Fruit fly (Drosophila melanogaster) whole organism, embryonic: ENCODE measurements around the gene fit.

Experiments used
- Blimp-1 ChIP-seq: fragments of 200-800 bp; sonication (Bioruptor generic); optimal IDR thresholded peaks from 3 replicates; lab custom pipeline; 2018; ENCODE audit warnings: missing biosample characterization, missing genetic modification characterization, mild to moderate bottlenecking, moderate library complexity, missing genetic modification reagents
- CG10267 ChIP-seq: fragments of 200-800 bp; sonication (Bioruptor generic); optimal IDR thresholded peaks from 2 replicates; lab custom pipeline; 2018; ENCODE audit warnings: missing biosample characterization, mild to moderate bottlenecking, missing genetic modification characterization, moderate library complexity
- CG10321 ChIP-seq: fragments of 200-800 bp; sonication (Bioruptor generic); IDR thresholded peaks from 2 replicates; pipeline ENCODE4 v1.3.6; 2022; ENCODE audit warnings: missing biosample characterization, missing genetic modification characterization
- CG11723 ChIP-seq: fragments of 200-800 bp; sonication (Bioruptor generic); optimal IDR thresholded peaks from 2 replicates; lab custom pipeline; 2017; ENCODE audit warnings: missing biosample characterization, mild to moderate bottlenecking, missing genetic modification characterization
- CG14860 ChIP-seq: fragments of 200-800 bp; sonication (Bioruptor generic); IDR thresholded peaks from 3 replicates; pipeline ENCODE4 v1.3.6; 2022; ENCODE audit warnings: missing biosample characterization, missing genetic modification characterization; ENCODE audit not compliant: partially characterized antibody
- CG17359 ChIP-seq: fragments of 200-800 bp; sonication (Bioruptor generic); optimal IDR thresholded peaks from 3 replicates; lab custom pipeline; 2018; ENCODE audit warnings: missing biosample characterization, mild to moderate bottlenecking, missing genetic modification characterization, moderate library complexity
- CG17568 ChIP-seq: fragments of 200-800 bp; sonication (Bioruptor generic); optimal IDR thresholded peaks from 2 replicates; lab custom pipeline; 2018; ENCODE audit warnings: missing biosample characterization, mild to moderate bottlenecking, missing genetic modification characterization, moderate library complexity
- CG2120 ChIP-seq: fragments of 200-800 bp; sonication (Bioruptor generic); optimal IDR thresholded peaks from 3 replicates; lab custom pipeline; 2016; ENCODE audit warnings: missing biosample characterization, missing genetic modification characterization
- CG3995 ChIP-seq: fragments of 200-800 bp; sonication (Bioruptor generic); optimal IDR thresholded peaks from 3 replicates; lab custom pipeline; 2016; ENCODE audit warnings: missing biosample characterization, missing genetic modification characterization
- CG4282 ChIP-seq: fragments of 200-800 bp; sonication (Bioruptor generic); optimal IDR thresholded peaks from 2 replicates; lab custom pipeline; 2016; ENCODE audit warnings: missing biosample characterization, missing genetic modification characterization
- CG4360 ChIP-seq: fragments of 200-800 bp; sonication (Bioruptor generic); IDR thresholded peaks from 2 replicates; pipeline ENCODE4 v1.3.6; 2022; ENCODE audit warnings: missing biosample characterization, missing genetic modification characterization
- CG4730 ChIP-seq: fragments of 200-800 bp; sonication (Bioruptor generic); IDR thresholded peaks from 2 replicates; pipeline ENCODE4 v1.3.6; 2022; ENCODE audit warnings: missing biosample characterization, missing genetic modification characterization
- CG5953 ChIP-seq: fragments of 200-800 bp; sonication (Bioruptor generic); IDR thresholded peaks from 2 replicates; pipeline ENCODE4 v1.3.6; 2022; ENCODE audit warnings: missing biosample characterization, missing genetic modification characterization
- CG6175 ChIP-seq: fragments of 200-800 bp; sonication (Bioruptor generic); IDR thresholded peaks from 3 replicates; pipeline ENCODE4 v1.3.6; 2022; ENCODE audit warnings: missing biosample characterization, missing genetic modification characterization
- CG6272 ChIP-seq: fragments of 200-800 bp; sonication (Bioruptor generic); IDR thresholded peaks from 2 replicates; pipeline ENCODE4 v1.3.6; 2022; ENCODE audit warnings: missing biosample characterization, missing genetic modification characterization
- CG6689 ChIP-seq: fragments of 200-800 bp; sonication (Bioruptor generic); IDR thresholded peaks from 2 replicates; pipeline ENCODE4 v1.3.6; 2022; ENCODE audit warnings: missing biosample characterization, missing genetic modification characterization
- CG6813 ChIP-seq: fragments of 200-800 bp; sonication (Bioruptor generic); optimal IDR thresholded peaks from 2 replicates; lab custom pipeline; 2017; ENCODE audit warnings: missing biosample characterization, missing genetic modification characterization, mild to moderate bottlenecking, moderate library complexity, missing genetic modification reagents
- CG7372 ChIP-seq: fragments of 200-800 bp; sonication (Bioruptor generic); IDR thresholded peaks from 2 replicates; pipeline ENCODE4 v1.3.6; 2022; ENCODE audit warnings: missing biosample characterization, missing genetic modification characterization
- CG8281 ChIP-seq: fragments of 200-800 bp; sonication (Bioruptor generic); optimal IDR thresholded peaks from 2 replicates; lab custom pipeline; 2018; ENCODE audit warnings: missing biosample characterization, mild to moderate bottlenecking, missing genetic modification characterization, moderate library complexity
- CG9932 ChIP-seq: fragments of 200-800 bp; sonication (Bioruptor generic); IDR thresholded peaks from 2 replicates; pipeline ENCODE4 v1.3.6; 2022; ENCODE audit warnings: missing biosample characterization, missing genetic modification characterization
- CkIIα-i1 ChIP-seq: fragments of 200-800 bp; sonication (Bioruptor generic); IDR thresholded peaks from 2 replicates; pipeline ENCODE4 v1.3.6; 2022; ENCODE audit warnings: missing biosample characterization, missing genetic modification characterization
- E2f2 ChIP-seq: fragments of 200-800 bp; sonication (Bioruptor generic); IDR thresholded peaks from 2 replicates; pipeline ENCODE4 v1.3.6; 2022; ENCODE audit warnings: missing biosample characterization, missing genetic modification characterization
- Ets65A ChIP-seq: fragments of 200-800 bp; sonication (Bioruptor generic); peaks from one replicate; lab custom pipeline; 2016; ENCODE audit warnings: missing biosample characterization, missing genetic modification characterization
- Hr51 ChIP-seq, 2 experiments: fragments of 200-800 bp; sonication (Bioruptor generic); optimal IDR thresholded peaks; 2 replicates in 1 of 2; 3 replicates in 1 of 2; lab custom pipeline; 2016 to 2018; ENCODE audit warnings: missing biosample characterization in 2 of 2, missing genetic modification characterization in 2 of 2, mild to moderate bottlenecking in 1 of 2, moderate library complexity in 1 of 2
- Hr78 ChIP-seq, 2 experiments: fragments of 200-800 bp in 1 of 2; fragments of >200 bp in 1 of 2; sonication (Bioruptor generic) in 1 of 2; optimal IDR thresholded peaks; 2 replicates each; lab custom pipeline; 2017 to 2019; ENCODE audit warnings: missing biosample characterization in 2 of 2, missing genetic modification characterization in 2 of 2, mild to moderate bottlenecking in 1 of 2, moderate library complexity in 1 of 2
- MBD-R2 ChIP-seq: fragments of 200-800 bp; sonication (Bioruptor generic); IDR thresholded peaks from 2 replicates; pipeline ENCODE4 v1.3.6; 2022; ENCODE audit warnings: missing biosample characterization, missing genetic modification characterization
- NK7.1 ChIP-seq: fragments of 200-800 bp; sonication (Bioruptor generic); optimal IDR thresholded peaks from 3 replicates; lab custom pipeline; 2016; ENCODE audit warnings: missing biosample characterization, missing genetic modification characterization
- Oli ChIP-seq: fragments of 200-800 bp; sonication (Bioruptor generic); optimal IDR thresholded peaks from 2 replicates; lab custom pipeline; 2018; ENCODE audit warnings: missing biosample characterization, mild to moderate bottlenecking, missing genetic modification characterization, moderate library complexity
- Sox100B ChIP-seq: fragments of 200-800 bp; sonication (Bioruptor generic); optimal IDR thresholded peaks from 3 replicates; lab custom pipeline; 2018; ENCODE audit warnings: missing biosample characterization, mild to moderate bottlenecking, missing genetic modification characterization
- Xbp1 ChIP-seq: fragments of 200-800 bp; sonication (Bioruptor generic); optimal IDR thresholded peaks from 3 replicates; lab custom pipeline; 2016; ENCODE audit warnings: missing biosample characterization, mild to moderate bottlenecking, missing genetic modification characterization
- ato ChIP-seq: fragments of 200-800 bp; sonication (Bioruptor generic); IDR thresholded peaks from 2 replicates; pipeline ENCODE4 v1.3.6; 2022; ENCODE audit warnings: missing biosample characterization, missing genetic modification characterization; ENCODE audit not compliant: partially characterized antibody
- bab2 ChIP-seq: fragments of 200-800 bp; sonication (Bioruptor generic); optimal IDR thresholded peaks from 2 replicates; lab custom pipeline; 2016; ENCODE audit warnings: missing biosample characterization, missing genetic modification characterization
- chinmo ChIP-seq: fragments of 200-800 bp; sonication (Bioruptor generic); IDR thresholded peaks from 4 replicates; pipeline ENCODE4 v1.3.6; 2022; ENCODE audit warnings: missing biosample characterization, missing genetic modification characterization; ENCODE audit not compliant: partially characterized antibody
- chm ChIP-seq: fragments of 200-800 bp; sonication (Bioruptor generic); IDR thresholded peaks from 2 replicates; pipeline ENCODE4 v1.3.6; 2022; ENCODE audit warnings: missing biosample characterization, missing genetic modification characterization
- dysf ChIP-seq: fragments of 200-800 bp; sonication (Bioruptor generic); IDR thresholded peaks from 3 replicates; pipeline ENCODE4 v1.3.6; 2022; ENCODE audit warnings: missing biosample characterization, missing genetic modification characterization
- ems ChIP-seq: fragments of 200-800 bp; sonication (Bioruptor generic); optimal IDR thresholded peaks from 3 replicates; lab custom pipeline; 2016; ENCODE audit warnings: missing biosample characterization, missing genetic modification characterization
- fd102C ChIP-seq: fragments of 200-800 bp; sonication (Bioruptor generic); optimal IDR thresholded peaks from 2 replicates; lab custom pipeline; 2018; ENCODE audit warnings: missing biosample characterization, mild to moderate bottlenecking, missing genetic modification characterization, moderate library complexity
- gsb ChIP-seq: fragments of 200-800 bp; sonication (Bioruptor generic); IDR thresholded peaks from 2 replicates; pipeline ENCODE4 v1.3.6; 2022; ENCODE audit warnings: missing biosample characterization, missing genetic modification characterization
- mld ChIP-seq: fragments of 200-800 bp; sonication (Bioruptor generic); IDR thresholded peaks from 3 replicates; pipeline ENCODE4 v1.3.6; 2022; ENCODE audit warnings: missing biosample characterization, missing genetic modification characterization; ENCODE audit not compliant: partially characterized antibody
- p53 ChIP-seq: fragments of 200-800 bp; sonication (Bioruptor generic); optimal IDR thresholded peaks from 2 replicates; lab custom pipeline; 2016; ENCODE audit warnings: missing biosample characterization, missing genetic modification characterization
- peb ChIP-seq: fragments of 200-800 bp; sonication (Bioruptor generic); IDR thresholded peaks from 2 replicates; pipeline ENCODE4 v1.3.6; 2022; ENCODE audit warnings: missing biosample characterization, missing genetic modification characterization
- phol ChIP-seq: fragments of 200-800 bp; sonication (Bioruptor generic); optimal IDR thresholded peaks from 3 replicates; lab custom pipeline; 2018; ENCODE audit warnings: missing biosample characterization, mild to moderate bottlenecking, missing genetic modification characterization, moderate library complexity
- ro ChIP-seq: fragments of 200-800 bp; sonication (Bioruptor generic); IDR thresholded peaks from 2 replicates; pipeline ENCODE4 v1.3.6; 2022; ENCODE audit warnings: missing biosample characterization, missing genetic modification characterization
- tin ChIP-seq: fragments of 200-800 bp; sonication (Bioruptor generic); optimal IDR thresholded peaks from 3 replicates; lab custom pipeline; 2016; ENCODE audit warnings: missing biosample characterization, missing genetic modification characterization
- tna ChIP-seq: fragments of 200-800 bp; sonication (Bioruptor generic); IDR thresholded peaks from 2 replicates; pipeline ENCODE4 v1.3.6; 2022; ENCODE audit warnings: missing biosample characterization, missing genetic modification characterization; ENCODE audit not compliant: partially characterized antibody
- trh ChIP-seq: fragments of 200-800 bp; sonication (Bioruptor generic); optimal IDR thresholded peaks from 2 replicates; lab custom pipeline; 2016; ENCODE audit warnings: missing biosample characterization, missing genetic modification characterization
- tup ChIP-seq: fragments of 200-800 bp; sonication (Bioruptor generic); optimal IDR thresholded peaks from 2 replicates; lab custom pipeline; 2016; ENCODE audit warnings: missing biosample characterization, mild to moderate bottlenecking, missing genetic modification characterization, moderate library complexity
- unc-4 ChIP-seq: fragments of 200-800 bp; sonication (Bioruptor generic); IDR thresholded peaks from 2 replicates; pipeline ENCODE4 v1.3.6; 2022; ENCODE audit warnings: missing biosample characterization, missing genetic modification characterization; ENCODE audit not compliant: partially characterized antibody
- wek ChIP-seq: fragments of 200-800 bp; sonication (Bioruptor generic); optimal IDR thresholded peaks from 3 replicates; lab custom pipeline; 2018; ENCODE audit warnings: missing biosample characterization, mild to moderate bottlenecking, missing genetic modification characterization, moderate library complexity
- yki ChIP-seq: fragments of >200 bp; optimal IDR thresholded peaks from 3 replicates; lab custom pipeline; 2018
- zfh1 ChIP-seq: fragments of 200-800 bp; sonication (Bioruptor generic); IDR thresholded peaks from 3 replicates; pipeline ENCODE4 v1.3.6; 2022; ENCODE audit warnings: missing biosample characterization, missing genetic modification characterization

The fit gene

DNA sequence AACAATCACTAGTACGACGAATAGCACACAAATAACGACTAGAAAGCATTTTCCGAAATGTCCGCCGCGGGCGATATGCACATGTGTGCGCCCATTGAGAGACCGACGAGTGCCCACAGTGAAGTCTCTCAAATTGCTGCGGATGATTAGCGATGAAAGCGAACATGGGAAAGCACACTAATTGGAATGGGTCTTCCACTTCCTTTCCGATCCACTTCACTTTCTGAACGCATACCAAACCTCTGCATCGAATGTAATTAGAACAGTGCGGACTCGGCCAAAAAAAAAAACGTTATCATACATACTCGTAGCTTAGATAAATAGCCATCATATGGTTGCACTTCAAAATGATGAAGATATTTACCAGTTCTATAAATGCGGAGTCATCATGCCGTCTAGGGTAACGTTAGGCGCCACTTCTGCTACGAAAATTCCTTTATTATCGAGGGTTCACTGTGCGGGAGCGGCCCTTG lies 34.2 kb downstream of the fit start (continued):
- TF ChIP-seq CG6272 (0 out of 2 replicates have a peak, but pooled peaks have one; percentile 12), CG10321 (no peak), Hr78 (GFP tag; optimal IDR thresholded peaks at IDR 0.05; lab: Kevin White, UChicago) (peak in 1 of 2 experiments; percentile 26), CG6175 (GFP tag; lab: Robert Waterston, UW) (peak; percentile 49; the same call in 1 of the 3 replicates), CG11723 (GFP tag; lab: Kevin White, UChicago) (peak; percentile 3), ato (GFP tag; lab: Robert Waterston, UW) (no peak), NK7.1 (no peak), tup (peak; percentile 14), CG14860 (GFP tag; lab: Robert Waterston, UW) (no peak), zfh1 (GFP tag; lab: Robert Waterston, UW) (no peak), Ets65A (peak; percentile 89), ro (GFP tag; lab: Robert Waterston, UW) (no peak), yki (lab: Kevin White, UChicago) (no peak), phol (peak; percentile 43), CG7372 (GFP tag; lab: Robert Waterston, UW) (no peak), CG5953 (GFP tag; lab: Robert Waterston, UW) (no peak), CG8281 (tag; lab: Kevin White, UChicago) (peak; percentile 6), CG4730 (GFP tag; lab: Robert Waterston, UW) (no peak), wek (GFP tag; lab: Kevin White, UChicago) (no peak), CG2120 (GFP tag; lab: Kevin White, UChicago) (peak; percentile 4), CG17359 (tag; lab: Kevin White, UChicago) (peak; percentile 6), CG3995 (GFP tag; lab: Kevin White, UChicago) (no peak), MBD-R2 (GFP tag; lab: Robert Waterston, UW) (peak; percentile 21; the same call in 1 of the 2 replicates), CG10267 (tag; lab: Kevin White, UChicago) (peak; percentile 0), Hr51 (GFP tag; optimal IDR thresholded peaks at IDR 0.05; lab: Kevin White, UChicago) (peak; percentile 34 to 38), gsb (GFP tag; lab: Robert Waterston, UW) (no peak), E2f2 (GFP tag; lab: Robert Waterston, UW) (no peak), CG6813 (no peak), CG4360 (GFP tag; lab: Robert Waterston, UW) (no peak), chinmo (no peak), chm (GFP tag; lab: Robert Waterston, UW) (0 out of 2 replicates have a peak, but pooled peaks have one; percentile 24), tin (GFP tag; lab: Kevin White, UChicago) (no peak), p53 (GFP tag; lab: Kevin White, UChicago) (no peak), CG17568 (GFP tag; lab: Kevin White, UChicago) (no peak), CkIIα-i1 (no peak), Sox100B (peak; percentile 22), ems (GFP tag; lab: Kevin White, UChicago) (peak; percentile 13), CG9932 (GFP tag; lab: Robert Waterston, UW) (no peak), Oli (tag; lab: Kevin White, UChicago) (peak; percentile 51), CG4282 (GFP tag; lab: Kevin White, UChicago) (no peak), bab2 (GFP tag; lab: Kevin White, UChicago) (peak; percentile 29), trh (no peak), dysf (GFP tag; lab: Robert Waterston, UW) (peak; percentile 40; the same call in 1 of the 3 replicates), mld (GFP tag; lab: Robert Waterston, UW) (no peak), peb (GFP tag; lab: Robert Waterston, UW) (no peak), tna (GFP tag; lab: Robert Waterston, UW) (no peak), Blimp-1 (GFP tag; lab: Kevin White, UChicago) (peak; percentile 61), Xbp1 (GFP tag; lab: Kevin White, UChicago) (peak; percentile 59), unc-4 (GFP tag; lab: Robert Waterston, UW) (no peak), CG6689 (peak; percentile 36; the same call in 1 of the 2 replicates), fd102C (GFP tag; lab: Kevin White, UChicago) (no peak)
